Fruit fly (Drosophila melanogaster): ENCODE measurements around the gene Kr-h2.

dm6 chr2L:6045972-6046718 is 24.6 kb upstream of the Kr-h2 start, which contains the start of gene Pfas:
- no peak for TF ChIP-seq psq (optimal IDR thresholded peaks at IDR 0.05)
- TF ChIP-seq usp (GFP tag; optimal IDR thresholded peaks at IDR 0.05) = no peak
- TF ChIP-seq CG8478 (optimal IDR thresholded peaks at IDR 0.05) = no peak
- no peak for TF ChIP-seq pan (optimal IDR thresholded peaks at IDR 0.05)
- no peak for TF ChIP-seq Dll (optimal IDR thresholded peaks at IDR 0.05)

All from whole organism.